Worm (Caenorhabditis elegans) whole organism, mixed stage, embryonic: ENCODE measurements around the gene spp-20.
"Not testable (repeated sequence)": the region's sequence is repeated elsewhere in the genome, so short reads cannot be mapped to it uniquely, and the experiment has no call there.

Source experiments
- M03D4.4 ChIP-seq: sonication (generic microtip); optimal IDR thresholded peaks from 2 replicates; lab custom pipeline; 2017; ENCODE audit warnings: mild to moderate bottlenecking, missing genetic modification characterization, missing compliant biosample characterization
- bed-3 ChIP-seq: fragments of 200-800 bp; sonication (Bioruptor generic); optimal IDR thresholded peaks from 3 replicates; lab custom pipeline; 2018; ENCODE audit warnings: mild to moderate bottlenecking, missing genetic modification characterization, moderate library complexity, missing compliant biosample characterization
- blmp-1 ChIP-seq: fragments of 150-350 bp; optimal IDR thresholded peaks from 2 replicates; lab custom pipeline; 2014; ENCODE audit warnings: missing biosample characterization, missing genetic modification characterization
- ceh-43 ChIP-seq: fragments of 200-800 bp; sonication (Bioruptor generic); optimal IDR thresholded peaks from 2 replicates; lab custom pipeline; 2018; ENCODE audit warnings: mild to moderate bottlenecking, missing genetic modification characterization, moderate library complexity, missing compliant biosample characterization
- ces-1 ChIP-seq: fragments of 150-350 bp; optimal IDR thresholded peaks from 2 replicates; lab custom pipeline; 2014; ENCODE audit warnings: missing biosample characterization, missing genetic modification reagents, missing genetic modification characterization
- cnd-1 ChIP-seq: fragments of 200-800 bp; sonication (Bioruptor generic); optimal IDR thresholded peaks from 2 replicates; lab custom pipeline; 2018; ENCODE audit warnings: mild to moderate bottlenecking, missing genetic modification characterization, missing compliant biosample characterization
- drap-1 ChIP-seq: fragments of 200-800 bp; sonication (Bioruptor generic); optimal IDR thresholded peaks from 3 replicates; lab custom pipeline; 2018; ENCODE audit warnings: mild to moderate bottlenecking, missing genetic modification characterization, missing compliant biosample characterization
- elt-1 ChIP-seq: sonication (generic microtip); optimal IDR thresholded peaks from 2 replicates; lab custom pipeline; 2017; ENCODE audit warnings: missing genetic modification characterization, mild to moderate bottlenecking, missing compliant biosample characterization, antibody characterized with exemption, moderate library complexity, borderline replicate concordance; ENCODE audit not compliant: insufficient read depth
- elt-3 ChIP-seq: fragments of 150-350 bp; optimal IDR thresholded peaks from 2 replicates; lab custom pipeline; 2014; ENCODE audit warnings: missing biosample characterization, missing genetic modification characterization
- flh-1 ChIP-seq: fragments of 200-800 bp; sonication (Bioruptor generic); optimal IDR thresholded peaks from 2 replicates; lab custom pipeline; 2018; ENCODE audit warnings: mild to moderate bottlenecking, missing genetic modification characterization, moderate library complexity, missing compliant biosample characterization
- ham-2 ChIP-seq: fragments of 200-800 bp; sonication (Bioruptor generic); optimal IDR thresholded peaks from 2 replicates; lab custom pipeline; 2018; ENCODE audit warnings: mild to moderate bottlenecking, missing genetic modification characterization, missing compliant biosample characterization
- hlh-1 ChIP-seq: fragments of 150-350 bp; optimal IDR thresholded peaks from 2 replicates; lab custom pipeline; 2014; ENCODE audit warnings: missing biosample characterization, missing genetic modification reagents, missing genetic modification characterization
- lin-13 ChIP-seq: fragments of 150-350 bp; optimal IDR thresholded peaks from 2 replicates; lab custom pipeline; 2014; ENCODE audit warnings: missing biosample characterization, missing genetic modification characterization
- lin-32 ChIP-seq: fragments of 200-800 bp; sonication (Bioruptor generic); optimal IDR thresholded peaks from 2 replicates; lab custom pipeline; 2018; ENCODE audit warnings: mild to moderate bottlenecking, missing genetic modification characterization, missing compliant biosample characterization
- lsy-2 ChIP-seq: fragments of 150-350 bp; optimal IDR thresholded peaks from 2 replicates; lab custom pipeline; 2014; ENCODE audit warnings: missing biosample characterization, missing genetic modification characterization
- mab-5 ChIP-seq: fragments of 150-350 bp; optimal IDR thresholded peaks from 2 replicates; lab custom pipeline; 2014; ENCODE audit warnings: missing biosample characterization, missing genetic modification characterization
- mls-2 ChIP-seq: sonication (generic microtip); optimal IDR thresholded peaks from 2 replicates; lab custom pipeline; 2016; ENCODE audit warnings: mild to moderate bottlenecking, missing genetic modification characterization, moderate library complexity, missing compliant biosample characterization
- nhr-2 ChIP-seq: fragments of 150-350 bp; optimal IDR thresholded peaks from 2 replicates; lab custom pipeline; 2014; ENCODE audit warnings: missing biosample characterization, missing genetic modification characterization
- nhr-237 ChIP-seq: fragments of 150-350 bp; optimal IDR thresholded peaks from 2 replicates; lab custom pipeline; 2014; ENCODE audit warnings: missing biosample characterization, missing genetic modification characterization
- nhr-28 ChIP-seq: fragments of 150-350 bp; optimal IDR thresholded peaks from 2 replicates; lab custom pipeline; 2014; ENCODE audit warnings: missing biosample characterization, missing genetic modification characterization
- nhr-76 ChIP-seq: sonication (generic microtip); optimal IDR thresholded peaks from 2 replicates; lab custom pipeline; 2017; ENCODE audit warnings: missing biosample characterization, missing genetic modification characterization
- pha-4 ChIP-seq: fragments of 150-350 bp; optimal IDR thresholded peaks from 2 replicates; lab custom pipeline; 2018; ENCODE audit warnings: missing biosample characterization, missing genetic modification reagents, missing genetic modification characterization
- sem-2 ChIP-seq: fragments of 200-800 bp; sonication (Bioruptor generic); optimal IDR thresholded peaks from 2 replicates; lab custom pipeline; 2018; ENCODE audit warnings: mild to moderate bottlenecking, missing genetic modification characterization, missing compliant biosample characterization
- snpc-4 ChIP-seq: fragments of 150-350 bp; optimal IDR thresholded peaks from 2 replicates; lab custom pipeline; 2014; ENCODE audit warnings: missing biosample characterization, missing genetic modification characterization
- sptf-1 ChIP-seq: sonication (generic microtip); optimal IDR thresholded peaks from 2 replicates; lab custom pipeline; 2017; ENCODE audit warnings: mild to moderate bottlenecking, missing genetic modification characterization, moderate library complexity, missing compliant biosample characterization
- tbx-8 ChIP-seq: fragments of 200-800 bp; sonication (Bioruptor generic); optimal IDR thresholded peaks from 2 replicates; lab custom pipeline; 2018; ENCODE audit warnings: mild to moderate bottlenecking, missing genetic modification characterization, moderate library complexity, missing compliant biosample characterization
- unc-39 ChIP-seq: fragments of 150-350 bp; optimal IDR thresholded peaks from 2 replicates; lab custom pipeline; 2014; ENCODE audit warnings: missing biosample characterization, missing genetic modification characterization
- unc-62 ChIP-seq: fragments of 150-350 bp; optimal IDR thresholded peaks from 2 replicates; lab custom pipeline; 2014; ENCODE audit warnings: missing biosample characterization, missing genetic modification reagents, missing genetic modification characterization
- zip-8 ChIP-seq: fragments of 150-350 bp; optimal IDR thresholded peaks from 2 replicates; lab custom pipeline; 2014; ENCODE audit warnings: missing biosample characterization, missing genetic modification characterization
- ztf-11 ChIP-seq: fragments of 150-350 bp; optimal IDR thresholded peaks from 2 replicates; lab custom pipeline; 2014; ENCODE audit warnings: missing biosample characterization, missing genetic modification characterization

Gene spp-20

ce11 chrV:6581762-6582161 lies 23.8 kb upstream of the spp-20 start, which contains the start of gene ZK1055.4:
Gene ZK1055.4, plus strand, starts transcription at chrV:6582062.
- TF ChIP-seq lin-13 (tag; lab: Kevin White, UChicago); sptf-1 (tag; lab: Kevin White, UChicago); unc-62 (GFP tag; lab: Kevin White, UChicago): not testable (repeated sequence)

ce11 chrV:6579992-6580391 lies 22.0 kb upstream of the spp-20 start, which contains the start of gene EGAP9.3:
Gene EGAP9.3, minus strand, starts transcription at chrV:6580122.
- TF ChIP-seq bed-3 (no peak), hlh-1 (tag; lab: Kevin White, UChicago) (no peak), snpc-4 (tag; lab: Kevin White, UChicago) (no peak), drap-1 (GFP tag; lab: Kevin White, UChicago) (no peak), elt-1 (tag; lab: Kevin White, UChicago) (no peak), unc-39 (tag; lab: Kevin White, UChicago) (no peak), mls-2 (tag; lab: Kevin White, UChicago) (no peak), ztf-11 (tag; lab: Kevin White, UChicago) (no peak), nhr-76 (tag; lab: Kevin White, UChicago) (no peak)

- no peak for TF ChIP-seq cnd-1
- no peak for TF ChIP-seq drap-1 (GFP tag; lab: Kevin White, UChicago)
- TF ChIP-seq ztf-11 (tag; lab: Kevin White, UChicago): no peak
- TF ChIP-seq unc-62 (GFP tag; lab: Kevin White, UChicago): no peak
- TF ChIP-seq snpc-4 (tag; lab: Kevin White, UChicago): no peak
- peak; percentile 28 for TF ChIP-seq elt-1 (tag; lab: Kevin White, UChicago)
Measured at ce11 chrV:6576567-6576966, 18.6 kb upstream of the spp-20 start, which contains the start of gene EGAP9.4. Gene EGAP9.4, plus strand, starts transcription at chrV:6576867.

ce11 chrV:6575406-6576130 lies 17.6 kb upstream of the spp-20 start, which contains the start of gene fut-2:
Gene fut-2, minus strand, starts transcription at chrV:6575890.
- no peak for TF ChIP-seq lin-13 (tag; lab: Kevin White, UChicago)
- TF ChIP-seq nhr-2 (tag; lab: Kevin White, UChicago): no peak
- no peak for TF ChIP-seq blmp-1 (tag; lab: Kevin White, UChicago)
- TF ChIP-seq, all 35 proteins: peak for 0

ce11 chrV:6565851-6566386 lies 7.9 kb upstream of the spp-20 start, which contains the start of gene K04A8.1:
Gene K04A8.1, plus strand, starts transcription at chrV:6566336.
- TF ChIP-seq unc-39 (tag; lab: Kevin White, UChicago) (no peak), elt-1 (tag; lab: Kevin White, UChicago) (no peak), drap-1 (GFP tag; lab: Kevin White, UChicago) (no peak), lsy-2 (no peak), elt-3 (tag; lab: Kevin White, UChicago) (no peak), bed-3 (no peak), nhr-237 (tag; lab: Kevin White, UChicago) (no peak), sptf-1 (tag; lab: Kevin White, UChicago) (no peak), ztf-11 (tag; lab: Kevin White, UChicago) (no peak), nhr-28 (tag; lab: Kevin White, UChicago) (no peak), blmp-1 (tag; lab: Kevin White, UChicago) (no peak), pha-4 (no peak), ces-1 (GFP tag; lab: Kevin White, UChicago) (no peak), lin-32 (GFP tag; lab: Kevin White, UChicago) (no peak), ham-2 (GFP tag; lab: Kevin White, UChicago) (no peak), sem-2 (GFP tag; lab: Kevin White, UChicago) (no peak)

DNA sequence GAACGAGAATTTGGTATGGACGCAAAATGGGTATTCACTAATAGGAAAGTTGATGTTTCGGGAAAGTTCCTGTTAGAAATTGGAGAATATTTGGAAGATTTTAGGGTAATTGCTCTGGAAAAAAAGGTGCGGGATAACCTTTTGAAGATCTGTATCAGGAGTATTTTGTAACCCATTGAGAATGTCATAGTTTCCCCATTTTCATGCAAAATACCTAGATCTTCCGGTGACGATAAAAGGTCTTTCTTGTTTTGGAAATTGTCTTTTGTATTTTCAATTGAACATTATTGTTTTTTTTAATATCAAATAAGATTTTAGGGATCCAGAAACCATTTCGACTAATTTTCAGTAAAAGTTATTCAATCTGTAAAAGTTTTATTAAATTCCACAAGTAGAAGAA lies 3.6 kb upstream of the spp-20 start, which contains the start of gene spp-19:
Gene spp-19 (minus strand): TSS at position 101 of the 400 bp plus-strand sequence.
- TF ChIP-seq ham-2 (GFP tag; lab: Kevin White, UChicago): no peak
- no peak for TF ChIP-seq zip-8
- no peak for TF ChIP-seq lin-32 (GFP tag; lab: Kevin White, UChicago)
- no peak for TF ChIP-seq ceh-43
- TF ChIP-seq flh-1 (GFP tag; lab: Kevin White, UChicago): no peak
- TF ChIP-seq mab-5 (tag; lab: Kevin White, UChicago): no peak
- TF ChIP-seq snpc-4 (tag; lab: Kevin White, UChicago): no peak
- TF ChIP-seq M03D4.4 (tag; lab: Kevin White, UChicago): no peak
- no peak for TF ChIP-seq pha-4
- TF ChIP-seq nhr-76 (tag; lab: Kevin White, UChicago): no peak
- no peak for TF ChIP-seq tbx-8 (GFP tag; lab: Kevin White, UChicago)
- no peak for TF ChIP-seq bed-3
- TF ChIP-seq blmp-1 (tag; lab: Kevin White, UChicago): no peak
- no peak for TF ChIP-seq sem-2 (GFP tag; lab: Kevin White, UChicago)
